Worm (Caenorhabditis elegans) whole organism, L3 larva: ENCODE results near the gene Y40B10A.5.
"Not testable (repeated sequence)": the region's sequence is repeated elsewhere in the genome, so short reads cannot be mapped to it uniquely, and the experiment has no call there.

Experiments used
- aly-2 ChIP-seq: fragments of 150-350 bp; optimal IDR thresholded peaks from 2 replicates; lab custom pipeline; 2014; ENCODE audit warnings: missing biosample characterization, missing genetic modification characterization
- ama-1 ChIP-seq: fragments of 150-350 bp; optimal IDR thresholded peaks from 2 replicates; lab custom pipeline; 2018
- ceh-9 ChIP-seq: sonication (generic microtip); optimal IDR thresholded peaks from 2 replicates; lab custom pipeline; 2018; ENCODE audit warnings: missing biosample characterization, missing genetic modification characterization
- eor-1 ChIP-seq, 2 experiments: fragments of 150-350 bp; optimal IDR thresholded peaks; 2 replicates each; lab custom pipeline; 2014 to 2018; ENCODE audit warnings: missing biosample characterization in 2 of 2, missing genetic modification characterization in 2 of 2
- lin-15B ChIP-seq: fragments of 150-350 bp; optimal IDR thresholded peaks from 2 replicates; lab custom pipeline; 2014; ENCODE audit warnings: missing biosample characterization, missing genetic modification characterization
- mdl-1 ChIP-seq: fragments of 150-350 bp; optimal IDR thresholded peaks from 2 replicates; lab custom pipeline; 2014; ENCODE audit warnings: missing biosample characterization, missing genetic modification characterization
- nfya-1 ChIP-seq: sonication (generic microtip); optimal IDR thresholded peaks from 2 replicates; lab custom pipeline; 2017; ENCODE audit warnings: missing genetic modification characterization, mild to moderate bottlenecking, missing compliant biosample characterization, antibody characterized with exemption, moderate library complexity; ENCODE audit not compliant: insufficient read depth
- nhr-12 ChIP-seq: fragments of 150-350 bp; optimal IDR thresholded peaks from 2 replicates; lab custom pipeline; 2014; ENCODE audit warnings: missing biosample characterization, missing genetic modification characterization
- nhr-25 ChIP-seq: sonication (generic microtip); optimal IDR thresholded peaks from 2 replicates; lab custom pipeline; 2017; ENCODE audit warnings: missing biosample characterization, missing genetic modification characterization
- nhr-76 ChIP-seq: fragments of 150-350 bp; sonication (generic microtip); optimal IDR thresholded peaks from 5 replicates; lab custom pipeline; 2014; ENCODE audit warnings: missing biosample characterization, missing genetic modification characterization
- snpc-4 ChIP-seq: fragments of 150-350 bp; optimal IDR thresholded peaks from 2 replicates; lab custom pipeline; 2014; ENCODE audit warnings: missing biosample characterization, missing genetic modification characterization
- unc-62 ChIP-seq: fragments of 150-350 bp; sonication (generic microtip); optimal IDR thresholded peaks from 4 replicates; lab custom pipeline; 2014; ENCODE audit warnings: missing biosample characterization, missing genetic modification reagents, missing genetic modification characterization
- zag-1 ChIP-seq: fragments of 150-350 bp; optimal IDR thresholded peaks from 2 replicates; lab custom pipeline; 2014; ENCODE audit warnings: missing biosample characterization, missing genetic modification characterization

- not testable (repeated sequence) for TF ChIP-seq nhr-76 (tag; lab: Kevin White, UChicago); ama-1 (lab: Kevin White, UChicago); eor-1 (tag; optimal IDR thresholded peaks at IDR 0.05; lab: Kevin White, UChicago); zag-1 (tag; lab: Kevin White, UChicago); ceh-9 (tag; lab: Kevin White, UChicago); nhr-12; snpc-4 (tag; lab: Kevin White, UChicago); mdl-1; lin-15B; nfya-1; unc-62 (GFP tag; lab: Kevin White, UChicago); aly-2 (tag; lab: Kevin White, UChicago); nhr-25 (tag; lab: Kevin White, UChicago)
Observed at ce11 chrV:2085745-2086267, 40.0 kb upstream of the Y40B10A.5 start, which contains the start of gene F36F12.3.
